Worm (Caenorhabditis elegans): ENCODE results near the gene B0432.14.

ce11 chrII:232641-233040 is 31.5 kb upstream of the B0432.14 start, which contains the start of gene Y43H11AL.1:
- TF ChIP-seq unc-62 (GFP tag; optimal IDR thresholded peaks at IDR 0.05) (no peak), unc-120 (tag; optimal IDR thresholded peaks at IDR 0.05; ENCODE audit: poor library complexity, severe bottlenecking) (no peak), lsy-2 (tag; optimal IDR thresholded peaks at IDR 0.05) (no peak), mab-5 (tag; optimal IDR thresholded peaks at IDR 0.05) (no peak), nhr-12 (tag; optimal IDR thresholded peaks at IDR 0.05) (no peak), pha-4 (tag; optimal IDR thresholded peaks at IDR 0.05) (no peak), nhr-28 (tag; optimal IDR thresholded peaks at IDR 0.05) (no peak), lin-13 (tag; optimal IDR thresholded peaks at IDR 0.05) (no peak), M03D4.4 (tag; optimal IDR thresholded peaks at IDR 0.05) (no peak)

Data from whole organism, mixed stage, embryonic.